Worm (Caenorhabditis elegans) whole organism, L3 larva: Measurements from ENCODE around the gene irld-45.

Source experiments
- ceh-28 ChIP-seq: fragments of 150-350 bp; optimal IDR thresholded peaks from 2 replicates; lab custom pipeline; 2014; ENCODE audit warnings: missing biosample characterization, missing genetic modification reagents, missing genetic modification characterization
- ceh-82 ChIP-seq: fragments of 150-350 bp; optimal IDR thresholded peaks from 2 replicates; lab custom pipeline; 2014; ENCODE audit warnings: missing biosample characterization, missing genetic modification characterization
- hmg-11 ChIP-seq: sonication (generic microtip); optimal IDR thresholded peaks from 2 replicates; lab custom pipeline; 2016; ENCODE audit warnings: missing genetic modification characterization, missing compliant biosample characterization
- nhr-23 ChIP-seq: fragments of 150-350 bp; optimal IDR thresholded peaks from 2 replicates; lab custom pipeline; 2014; ENCODE audit warnings: missing biosample characterization, missing genetic modification reagents, missing genetic modification characterization
- skn-1 ChIP-seq: fragments of 150-350 bp; optimal IDR thresholded peaks from 2 replicates; lab custom pipeline; 2014; ENCODE audit warnings: missing biosample characterization, missing genetic modification characterization
- zag-1 ChIP-seq: fragments of 150-350 bp; optimal IDR thresholded peaks from 2 replicates; lab custom pipeline; 2014; ENCODE audit warnings: missing biosample characterization, missing genetic modification characterization

DNA sequence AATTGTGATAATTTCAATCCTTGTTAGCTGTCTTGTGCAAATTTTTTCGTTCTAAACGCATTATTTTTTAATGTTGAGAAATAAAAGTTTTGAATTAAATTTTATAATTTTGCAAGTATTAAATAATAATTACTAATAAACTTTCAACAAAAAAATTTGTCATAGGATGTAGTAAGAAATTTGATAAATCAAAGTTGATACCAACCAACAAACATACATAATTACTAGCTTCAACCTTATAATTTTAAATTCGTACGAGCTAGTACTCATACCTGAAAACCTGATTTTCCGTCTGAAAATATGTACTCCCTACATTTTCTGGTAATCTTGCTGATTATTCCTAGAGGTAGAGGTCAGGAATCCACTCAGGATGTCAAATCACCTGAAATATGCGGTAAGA is 2.9 kb downstream of the irld-45 start, which contains the start of gene irld-44:
- TF ChIP-seq ceh-28 (tag; lab: Kevin White, UChicago) (no peak), zag-1 (tag; lab: Kevin White, UChicago) (no peak), nhr-23 (tag; lab: Kevin White, UChicago) (no peak), skn-1 (tag; lab: Kevin White, UChicago) (no peak), ceh-82 (tag; lab: Kevin White, UChicago) (no peak), hmg-11 (tag; lab: Kevin White, UChicago) (no peak)
